Worm (Caenorhabditis elegans) whole organism, mixed stage, embryonic: ENCODE data around the gene srh-183.

ENCODE experiments used
- M03D4.4 ChIP-seq: sonication (generic microtip); optimal IDR thresholded peaks from 2 replicates; lab custom pipeline; 2017; ENCODE audit warnings: mild to moderate bottlenecking, missing genetic modification characterization, missing compliant biosample characterization
- bed-3 ChIP-seq: fragments of 200-800 bp; sonication (Bioruptor generic); optimal IDR thresholded peaks from 3 replicates; lab custom pipeline; 2018; ENCODE audit warnings: mild to moderate bottlenecking, missing genetic modification characterization, moderate library complexity, missing compliant biosample characterization
- blmp-1 ChIP-seq: fragments of 150-350 bp; optimal IDR thresholded peaks from 2 replicates; lab custom pipeline; 2014; ENCODE audit warnings: missing biosample characterization, missing genetic modification characterization
- ceh-39 ChIP-seq: fragments of 150-350 bp; optimal IDR thresholded peaks from 2 replicates; lab custom pipeline; 2014; ENCODE audit warnings: missing biosample characterization, missing genetic modification characterization
- ceh-43 ChIP-seq: fragments of 200-800 bp; sonication (Bioruptor generic); optimal IDR thresholded peaks from 2 replicates; lab custom pipeline; 2018; ENCODE audit warnings: mild to moderate bottlenecking, missing genetic modification characterization, moderate library complexity, missing compliant biosample characterization
- ceh-83 ChIP-seq: fragments of 200-800 bp; sonication (Bioruptor generic); optimal IDR thresholded peaks from 2 replicates; lab custom pipeline; 2018; ENCODE audit warnings: mild to moderate bottlenecking, missing genetic modification characterization, missing compliant biosample characterization
- cnd-1 ChIP-seq: fragments of 200-800 bp; sonication (Bioruptor generic); optimal IDR thresholded peaks from 2 replicates; lab custom pipeline; 2018; ENCODE audit warnings: mild to moderate bottlenecking, missing genetic modification characterization, missing compliant biosample characterization
- drap-1 ChIP-seq: fragments of 200-800 bp; sonication (Bioruptor generic); optimal IDR thresholded peaks from 3 replicates; lab custom pipeline; 2018; ENCODE audit warnings: mild to moderate bottlenecking, missing genetic modification characterization, missing compliant biosample characterization
- elt-1 ChIP-seq: sonication (generic microtip); optimal IDR thresholded peaks from 2 replicates; lab custom pipeline; 2017; ENCODE audit warnings: missing genetic modification characterization, mild to moderate bottlenecking, missing compliant biosample characterization, antibody characterized with exemption, moderate library complexity, borderline replicate concordance; ENCODE audit not compliant: insufficient read depth
- elt-3 ChIP-seq: fragments of 150-350 bp; optimal IDR thresholded peaks from 2 replicates; lab custom pipeline; 2014; ENCODE audit warnings: missing biosample characterization, missing genetic modification characterization
- flh-1 ChIP-seq: fragments of 200-800 bp; sonication (Bioruptor generic); optimal IDR thresholded peaks from 2 replicates; lab custom pipeline; 2018; ENCODE audit warnings: mild to moderate bottlenecking, missing genetic modification characterization, moderate library complexity, missing compliant biosample characterization
- ham-2 ChIP-seq: fragments of 200-800 bp; sonication (Bioruptor generic); optimal IDR thresholded peaks from 2 replicates; lab custom pipeline; 2018; ENCODE audit warnings: mild to moderate bottlenecking, missing genetic modification characterization, missing compliant biosample characterization
- hlh-1 ChIP-seq: fragments of 150-350 bp; optimal IDR thresholded peaks from 2 replicates; lab custom pipeline; 2014; ENCODE audit warnings: missing biosample characterization, missing genetic modification reagents, missing genetic modification characterization
- lin-13 ChIP-seq: fragments of 150-350 bp; optimal IDR thresholded peaks from 2 replicates; lab custom pipeline; 2014; ENCODE audit warnings: missing biosample characterization, missing genetic modification characterization
- lin-32 ChIP-seq: fragments of 200-800 bp; sonication (Bioruptor generic); optimal IDR thresholded peaks from 2 replicates; lab custom pipeline; 2018; ENCODE audit warnings: mild to moderate bottlenecking, missing genetic modification characterization, missing compliant biosample characterization
- lsy-2 ChIP-seq: fragments of 150-350 bp; optimal IDR thresholded peaks from 2 replicates; lab custom pipeline; 2014; ENCODE audit warnings: missing biosample characterization, missing genetic modification characterization
- mab-5 ChIP-seq: fragments of 150-350 bp; optimal IDR thresholded peaks from 2 replicates; lab custom pipeline; 2014; ENCODE audit warnings: missing biosample characterization, missing genetic modification characterization
- mls-2 ChIP-seq: sonication (generic microtip); optimal IDR thresholded peaks from 2 replicates; lab custom pipeline; 2016; ENCODE audit warnings: mild to moderate bottlenecking, missing genetic modification characterization, moderate library complexity, missing compliant biosample characterization
- nhr-12 ChIP-seq: fragments of 150-350 bp; optimal IDR thresholded peaks from 2 replicates; lab custom pipeline; 2014; ENCODE audit warnings: missing biosample characterization, missing genetic modification characterization
- nhr-2 ChIP-seq: fragments of 150-350 bp; optimal IDR thresholded peaks from 2 replicates; lab custom pipeline; 2014; ENCODE audit warnings: missing biosample characterization, missing genetic modification characterization
- nhr-237 ChIP-seq: fragments of 150-350 bp; optimal IDR thresholded peaks from 2 replicates; lab custom pipeline; 2014; ENCODE audit warnings: missing biosample characterization, missing genetic modification characterization
- nhr-28 ChIP-seq: fragments of 150-350 bp; optimal IDR thresholded peaks from 2 replicates; lab custom pipeline; 2014; ENCODE audit warnings: missing biosample characterization, missing genetic modification characterization
- nhr-76 ChIP-seq: sonication (generic microtip); optimal IDR thresholded peaks from 2 replicates; lab custom pipeline; 2017; ENCODE audit warnings: missing biosample characterization, missing genetic modification characterization
- sem-2 ChIP-seq: fragments of 200-800 bp; sonication (Bioruptor generic); optimal IDR thresholded peaks from 2 replicates; lab custom pipeline; 2018; ENCODE audit warnings: mild to moderate bottlenecking, missing genetic modification characterization, missing compliant biosample characterization
- snpc-4 ChIP-seq: fragments of 150-350 bp; optimal IDR thresholded peaks from 2 replicates; lab custom pipeline; 2014; ENCODE audit warnings: missing biosample characterization, missing genetic modification characterization
- sptf-1 ChIP-seq: sonication (generic microtip); optimal IDR thresholded peaks from 2 replicates; lab custom pipeline; 2017; ENCODE audit warnings: mild to moderate bottlenecking, missing genetic modification characterization, moderate library complexity, missing compliant biosample characterization
- tbx-8 ChIP-seq: fragments of 200-800 bp; sonication (Bioruptor generic); optimal IDR thresholded peaks from 2 replicates; lab custom pipeline; 2018; ENCODE audit warnings: mild to moderate bottlenecking, missing genetic modification characterization, moderate library complexity, missing compliant biosample characterization
- unc-120 ChIP-seq: sonication (generic microtip); optimal IDR thresholded peaks from 2 replicates; lab custom pipeline; 2017; ENCODE audit warnings: missing genetic modification characterization, missing compliant biosample characterization; ENCODE audit not compliant: poor library complexity, severe bottlenecking
- unc-39 ChIP-seq: fragments of 150-350 bp; optimal IDR thresholded peaks from 2 replicates; lab custom pipeline; 2014; ENCODE audit warnings: missing biosample characterization, missing genetic modification characterization
- unc-62 ChIP-seq: fragments of 150-350 bp; optimal IDR thresholded peaks from 2 replicates; lab custom pipeline; 2014; ENCODE audit warnings: missing biosample characterization, missing genetic modification reagents, missing genetic modification characterization
- zip-8 ChIP-seq: fragments of 150-350 bp; optimal IDR thresholded peaks from 2 replicates; lab custom pipeline; 2014; ENCODE audit warnings: missing biosample characterization, missing genetic modification characterization
- ztf-11 ChIP-seq: fragments of 150-350 bp; optimal IDR thresholded peaks from 2 replicates; lab custom pipeline; 2014; ENCODE audit warnings: missing biosample characterization, missing genetic modification characterization

srh-183 gene

ce11 chrV:20005724-20006132 is 27.6 kb upstream of the srh-183 start (continued):
- TF ChIP-seq nhr-2 (tag; lab: Kevin White, UChicago) (no peak), lin-32 (GFP tag; lab: Kevin White, UChicago) (peak; percentile 11), ceh-39 (tag; lab: Kevin White, UChicago) (peak; percentile 15), nhr-28 (tag; lab: Kevin White, UChicago) (no peak), zip-8 (tag; lab: Kevin White, UChicago) (no peak), sptf-1 (tag; lab: Kevin White, UChicago) (no peak), tbx-8 (GFP tag; lab: Kevin White, UChicago) (no peak)
- TF ChIP-seq, all 35 proteins: peak for 15

ce11 chrV:20004385-20004784 is 26.3 kb upstream of the srh-183 start, which contains the start of gene unc-51:
TSS of gene unc-51 (minus strand) at chrV:20004485.
- TF ChIP-seq snpc-4 (tag; lab: Kevin White, UChicago): no peak
- no peak for TF ChIP-seq nhr-12 (tag; lab: Kevin White, UChicago)
- no peak for TF ChIP-seq mls-2 (tag; lab: Kevin White, UChicago)
- no peak for TF ChIP-seq hlh-1 (tag; lab: Kevin White, UChicago)
- no peak for TF ChIP-seq nhr-76
- no peak for TF ChIP-seq unc-120
- no peak for TF ChIP-seq flh-1
- TF ChIP-seq tbx-8 (GFP tag; lab: Kevin White, UChicago): no peak
- no peak for TF ChIP-seq zip-8 (tag; lab: Kevin White, UChicago)
- TF ChIP-seq nhr-28 (tag; lab: Kevin White, UChicago): no peak
- TF ChIP-seq ceh-83: no peak
- TF ChIP-seq ceh-43: no peak
- no peak for TF ChIP-seq nhr-237 (tag; lab: Kevin White, UChicago)
- no peak for TF ChIP-seq blmp-1
- no peak for TF ChIP-seq bed-3 (GFP tag; lab: Kevin White, UChicago)
- no peak for TF ChIP-seq unc-62 (GFP tag; lab: Kevin White, UChicago)
- TF ChIP-seq sem-2 (GFP tag; lab: Kevin White, UChicago): no peak
- no peak for TF ChIP-seq M03D4.4 (tag; lab: Kevin White, UChicago)

- no peak for TF ChIP-seq sem-2 (GFP tag; lab: Kevin White, UChicago)
- peak; percentile 3 for TF ChIP-seq sptf-1 (tag; lab: Kevin White, UChicago)
These were observed 24.1 kb upstream of the srh-183 start for ce11 chrV:20002194-20002593.

ce11 chrV:20000639-20001038 is 22.5 kb upstream of the srh-183 start:
- no peak for TF ChIP-seq ceh-43
- TF ChIP-seq mab-5 (tag; lab: Kevin White, UChicago): no peak
- TF ChIP-seq elt-1 (tag; lab: Kevin White, UChicago): no peak
- TF ChIP-seq mls-2 (tag; lab: Kevin White, UChicago): no peak
- no peak for TF ChIP-seq sptf-1 (tag; lab: Kevin White, UChicago)
- TF ChIP-seq cnd-1 (tag; lab: Kevin White, UChicago): no peak
- TF ChIP-seq nhr-12 (tag; lab: Kevin White, UChicago): no peak
- no peak for TF ChIP-seq lin-13 (tag; lab: Kevin White, UChicago)
- TF ChIP-seq ham-2: no peak
- TF ChIP-seq nhr-28 (tag; lab: Kevin White, UChicago): no peak
- TF ChIP-seq ztf-11: no peak
- TF ChIP-seq M03D4.4 (tag; lab: Kevin White, UChicago): no peak
- no peak for TF ChIP-seq unc-62 (GFP tag; lab: Kevin White, UChicago)

- TF ChIP-seq drap-1 (GFP tag; lab: Kevin White, UChicago): no peak
- TF ChIP-seq unc-62 (GFP tag; lab: Kevin White, UChicago): no peak
- TF ChIP-seq sptf-1 (tag; lab: Kevin White, UChicago): no peak
- no peak for TF ChIP-seq cnd-1 (tag; lab: Kevin White, UChicago)
- TF ChIP-seq nhr-237 (tag; lab: Kevin White, UChicago): no peak
- no peak for TF ChIP-seq elt-3
- TF ChIP-seq flh-1: no peak
- TF ChIP-seq sem-2 (GFP tag; lab: Kevin White, UChicago): no peak
- no peak for TF ChIP-seq mls-2 (tag; lab: Kevin White, UChicago)
- no peak for TF ChIP-seq ham-2
- TF ChIP-seq lsy-2 (tag; lab: Kevin White, UChicago): no peak
- TF ChIP-seq unc-39 (tag; lab: Kevin White, UChicago): no peak
- TF ChIP-seq hlh-1 (tag; lab: Kevin White, UChicago): no peak
- no peak for TF ChIP-seq zip-8 (tag; lab: Kevin White, UChicago)
- no peak for TF ChIP-seq ceh-43
- TF ChIP-seq M03D4.4 (tag; lab: Kevin White, UChicago): no peak
- TF ChIP-seq snpc-4 (tag; lab: Kevin White, UChicago): no peak
These were observed 21.7 kb upstream of the srh-183 start for ce11 chrV:19999789-20000188.
